Worm (Caenorhabditis elegans) whole organism, midembryonic: ENCODE data around the gene R11D1.13.

ENCODE experiments used
- flt-1 ChIP-seq: fragments of 200-800 bp; sonication (Bioruptor generic); IDR thresholded peaks from 2 replicates; pipeline ENCODE4 v1.3.6; 2022; ENCODE audit warnings: missing genetic modification characterization, missing compliant biosample characterization
- ztf-23 ChIP-seq: fragments of 200-800 bp; sonication (Bioruptor generic); IDR thresholded peaks from 2 replicates; pipeline ENCODE4 v1.3.6; 2022; ENCODE audit warnings: missing genetic modification reagents, missing genetic modification characterization, missing compliant biosample characterization

DNA sequence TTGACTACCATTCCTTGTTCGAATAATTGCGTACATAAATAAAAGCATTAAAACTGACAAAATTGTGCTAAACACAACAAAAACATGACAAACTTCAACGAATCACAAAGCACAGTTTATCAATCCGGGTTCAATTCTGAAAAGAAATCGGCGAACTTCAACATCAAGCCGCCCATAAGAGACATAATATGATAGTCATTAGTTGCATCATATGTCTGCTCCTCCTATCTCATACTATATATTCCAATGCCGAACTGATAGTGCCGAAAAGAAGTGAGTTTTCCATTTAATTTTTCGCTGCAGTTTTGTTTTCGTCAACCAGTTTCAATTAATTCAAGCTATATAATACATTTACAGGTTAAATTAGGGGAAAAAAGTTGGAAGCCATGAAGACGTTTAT lies 14.7 kb downstream of the R11D1.13 start, which contains the start of gene hrg-7:
- TF ChIP-seq ztf-23 (GFP tag; lab: Robert Waterston, UW) (no peak), flt-1 (GFP tag; lab: Robert Waterston, UW) (no peak)
